Worm (Caenorhabditis elegans): ENCODE measurements around the gene str-18.

- TF ChIP-seq dao-5 (tag; optimal IDR thresholded peaks at IDR 0.05) (no peak), him-1 (tag; optimal IDR thresholded peaks at IDR 0.05) (no peak)
These were observed 39.3 kb upstream of the str-18 start, which contains the start of gene T26E4.2 for ce11 chrV:15781086-15781485.
